Worm (Caenorhabditis elegans): Measurements from ENCODE around the gene snb-5.

DNA sequence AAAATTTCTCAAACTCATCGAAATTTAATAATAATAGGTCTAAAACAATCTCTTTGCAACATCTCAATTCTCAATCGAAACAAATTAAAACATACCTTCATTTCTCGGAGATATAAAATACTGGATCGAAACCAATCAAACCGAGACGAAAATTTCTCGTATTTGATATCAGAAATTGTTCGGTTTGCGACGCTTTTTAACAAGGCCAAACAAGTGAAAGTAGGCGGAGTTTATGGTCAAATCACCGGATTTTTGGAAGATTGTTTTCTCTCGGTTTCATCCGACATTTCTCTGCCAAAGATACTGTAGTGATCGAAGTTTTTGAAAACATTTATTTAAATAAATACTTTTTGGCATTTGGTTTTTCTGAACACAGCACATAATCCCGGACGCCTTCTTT, 32.5 kb downstream of the snb-5 start, which contains the start of gene C02F5.14:
- TF ChIP-seq pqm-1 (tag; optimal IDR thresholded peaks at IDR 0.05): no peak
- TF ChIP-seq fkh-10 (GFP tag; optimal IDR thresholded peaks at IDR 0.05): no peak
- no peak for TF ChIP-seq ceh-24 (tag; optimal IDR thresholded peaks at IDR 0.05)
- TF ChIP-seq ceh-2 (tag; optimal IDR thresholded peaks at IDR 0.05): no peak
- no peak for TF ChIP-seq ceh-45 (GFP tag; IDR thresholded peaks at IDR 0.05)
- TF ChIP-seq F13H6.1 (tag; optimal IDR thresholded peaks at IDR 0.05): no peak
- no peak for TF ChIP-seq ceh-19 (GFP tag; optimal IDR thresholded peaks at IDR 0.05)
- no peak for TF ChIP-seq elt-2 (tag; optimal IDR thresholded peaks at IDR 0.05)
- no peak for TF ChIP-seq pag-3 (tag; optimal IDR thresholded peaks at IDR 0.05; ENCODE audit: borderline replicate concordance)
- TF ChIP-seq fax-1 (tag; optimal IDR thresholded peaks at IDR 0.05): no peak
- no peak for TF ChIP-seq C08G9.2 (tag; optimal IDR thresholded peaks at IDR 0.05)
- TF ChIP-seq hlh-6 (tag; optimal IDR thresholded peaks at IDR 0.05): no peak

Measured in whole organism, late embryonic.